Fruit fly (Drosophila melanogaster) whole organism, embryonic: Measurements from ENCODE around the gene Bmcp.

Experiments
- Atf6 ChIP-seq: fragments of 200-800 bp; sonication (Bioruptor generic); IDR thresholded peaks from 2 replicates; pipeline ENCODE4 v1.3.6; 2022; ENCODE audit warnings: missing biosample characterization, missing genetic modification characterization
- B-H2 ChIP-seq: fragments of 200-800 bp; sonication (Bioruptor generic); optimal IDR thresholded peaks from 2 replicates; lab custom pipeline; 2018; ENCODE audit warnings: missing biosample characterization, mild to moderate bottlenecking, missing genetic modification characterization
- CG10267 ChIP-seq: fragments of 200-800 bp; sonication (Bioruptor generic); optimal IDR thresholded peaks from 2 replicates; lab custom pipeline; 2018; ENCODE audit warnings: missing biosample characterization, mild to moderate bottlenecking, missing genetic modification characterization, moderate library complexity
- CG10274 ChIP-seq: fragments of 200-800 bp; sonication (Bioruptor generic); optimal IDR thresholded peaks from 3 replicates; lab custom pipeline; 2017; ENCODE audit warnings: missing biosample characterization, mild to moderate bottlenecking, missing genetic modification characterization
- CG10654 ChIP-seq: fragments of 200-800 bp; sonication (Bioruptor generic); optimal IDR thresholded peaks from 2 replicates; lab custom pipeline; 2016; ENCODE audit warnings: missing biosample characterization, missing genetic modification characterization
- CG10959 ChIP-seq: fragments of 200-800 bp; sonication (Bioruptor generic); IDR thresholded peaks from 2 replicates; pipeline ENCODE4 v1.3.6; 2022; ENCODE audit warnings: missing biosample characterization, missing genetic modification characterization
- CG12299 ChIP-seq: fragments of 200-800 bp; sonication (Bioruptor generic); optimal IDR thresholded peaks from 2 replicates; lab custom pipeline; 2018; ENCODE audit warnings: missing biosample characterization, mild to moderate bottlenecking, missing genetic modification characterization
- CG1233 ChIP-seq: fragments of 200-800 bp; sonication (Bioruptor generic); optimal IDR thresholded peaks from 4 replicates; lab custom pipeline; 2018; ENCODE audit warnings: missing biosample characterization, mild to moderate bottlenecking, missing genetic modification characterization
- CG12659 ChIP-seq: fragments of 200-800 bp; sonication (Bioruptor generic); optimal IDR thresholded peaks from 3 replicates; lab custom pipeline; 2017; ENCODE audit warnings: mild to moderate bottlenecking, missing biosample characterization, missing genetic modification reagents, missing genetic modification characterization
- CG13424 ChIP-seq: fragments of 200-800 bp; sonication (Bioruptor generic); optimal IDR thresholded peaks from 2 replicates; lab custom pipeline; 2019; ENCODE audit warnings: missing biosample characterization, mild to moderate bottlenecking, missing genetic modification characterization, moderate library complexity
- CG13894 ChIP-seq: fragments of 200-800 bp; sonication (Bioruptor generic); optimal IDR thresholded peaks from 3 replicates; lab custom pipeline; 2018; ENCODE audit warnings: missing biosample characterization, mild to moderate bottlenecking, missing genetic modification characterization, moderate library complexity
- CG14710 ChIP-seq: fragments of 200-800 bp; sonication (Bioruptor generic); optimal IDR thresholded peaks from 3 replicates; lab custom pipeline; 2019; ENCODE audit warnings: missing biosample characterization, mild to moderate bottlenecking, missing genetic modification characterization, moderate library complexity
- CG17186 ChIP-seq: fragments of 200-800 bp; sonication (Bioruptor generic); optimal IDR thresholded peaks from 3 replicates; lab custom pipeline; 2017; ENCODE audit warnings: missing biosample characterization, missing genetic modification reagents, missing genetic modification characterization
- CG17829 ChIP-seq: fragments of 200-800 bp; optimal IDR thresholded peaks from 2 replicates; lab custom pipeline; 2019; ENCODE audit warnings: missing biosample characterization, mild to moderate bottlenecking, missing genetic modification characterization, moderate library complexity
- CG2712 ChIP-seq: fragments of 200-800 bp; optimal IDR thresholded peaks from 3 replicates; lab custom pipeline; 2019; ENCODE audit warnings: missing biosample characterization, mild to moderate bottlenecking, missing genetic modification characterization, moderate library complexity
- CG30020 ChIP-seq: fragments of 200-800 bp; optimal IDR thresholded peaks from 2 replicates; lab custom pipeline; 2019; ENCODE audit warnings: missing biosample characterization, mild to moderate bottlenecking, missing genetic modification characterization, moderate library complexity
- CG3281 ChIP-seq: fragments of 200-800 bp; sonication (Bioruptor generic); optimal IDR thresholded peaks from 3 replicates; lab custom pipeline; 2017; ENCODE audit warnings: missing biosample characterization, mild to moderate bottlenecking, missing genetic modification characterization
- CG4617 ChIP-seq: fragments of 200-800 bp; sonication (Bioruptor generic); optimal IDR thresholded peaks from 3 replicates; lab custom pipeline; 2016; ENCODE audit warnings: missing biosample characterization, missing genetic modification characterization, borderline replicate concordance
- CG5245 ChIP-seq: fragments of 200-800 bp; sonication (Bioruptor generic); optimal IDR thresholded peaks from 3 replicates; lab custom pipeline; 2016; ENCODE audit warnings: missing biosample characterization, missing genetic modification characterization
- CG6791 ChIP-seq: fragments of 200-800 bp; sonication (Bioruptor generic); IDR thresholded peaks from 3 replicates; pipeline ENCODE4 v1.3.6; 2022; ENCODE audit warnings: missing biosample characterization, missing genetic modification characterization; ENCODE audit not compliant: partially characterized antibody
- CG7928 ChIP-seq: fragments of 200-800 bp; sonication (Bioruptor generic); optimal IDR thresholded peaks from 2 replicates; lab custom pipeline; 2017; ENCODE audit warnings: missing biosample characterization, mild to moderate bottlenecking, missing genetic modification characterization
- Dek ChIP-seq: fragments of 200-800 bp; sonication (Bioruptor generic); optimal IDR thresholded peaks from 3 replicates; lab custom pipeline; 2019; ENCODE audit warnings: missing biosample characterization, mild to moderate bottlenecking, missing genetic modification characterization, moderate library complexity
- Doc2 ChIP-seq: fragments of 200-800 bp; sonication (Bioruptor generic); IDR thresholded peaks from 2 replicates; pipeline ENCODE4 v1.3.6; 2022; ENCODE audit warnings: missing biosample characterization, missing genetic modification characterization
- Dref ChIP-seq: fragments of 200-800 bp; sonication (Bioruptor generic); IDR thresholded peaks from 2 replicates; pipeline ENCODE4 v1.3.6; 2022; ENCODE audit warnings: missing biosample characterization, missing genetic modification characterization
- Elba2 ChIP-seq: fragments of 200-800 bp; sonication (Bioruptor generic); optimal IDR thresholded peaks from 3 replicates; lab custom pipeline; 2016; ENCODE audit warnings: missing biosample characterization, missing genetic modification characterization
- Ets65A ChIP-seq: fragments of 200-800 bp; sonication (Bioruptor generic); peaks from one replicate; lab custom pipeline; 2016; ENCODE audit warnings: missing biosample characterization, missing genetic modification characterization
- Fer1 ChIP-seq: fragments of 200-800 bp; sonication (Bioruptor generic); optimal IDR thresholded peaks from 2 replicates; lab custom pipeline; 2017; ENCODE audit warnings: missing biosample characterization, mild to moderate bottlenecking, missing genetic modification characterization
- MBD-R2 ChIP-seq: fragments of 200-800 bp; sonication (Bioruptor generic); IDR thresholded peaks from 2 replicates; pipeline ENCODE4 v1.3.6; 2022; ENCODE audit warnings: missing biosample characterization, missing genetic modification characterization
- MESR4 ChIP-seq: fragments of 200-800 bp; sonication (Bioruptor generic); optimal IDR thresholded peaks from 2 replicates; lab custom pipeline; 2018; ENCODE audit warnings: missing biosample characterization, mild to moderate bottlenecking, missing genetic modification characterization, moderate library complexity
- Mes4 ChIP-seq: fragments of 200-800 bp; sonication (Bioruptor generic); optimal IDR thresholded peaks from 2 replicates; lab custom pipeline; 2016; ENCODE audit warnings: missing biosample characterization, missing genetic modification characterization
- Sin3A ChIP-seq: fragments of >200 bp; optimal IDR thresholded peaks from 2 replicates; lab custom pipeline; 2018
- Spps ChIP-seq: fragments of 200-800 bp; sonication (Bioruptor generic); optimal IDR thresholded peaks from 2 replicates; lab custom pipeline; 2018; ENCODE audit warnings: missing biosample characterization, mild to moderate bottlenecking, missing genetic modification characterization
- Taf1 ChIP-seq: fragments of 200-800 bp; sonication (Bioruptor generic); IDR thresholded peaks from 2 replicates; pipeline ENCODE4 v1.3.6; 2022; ENCODE audit warnings: missing biosample characterization, missing genetic modification characterization
- chif ChIP-seq, 2 experiments: fragments of 200-800 bp; sonication (Bioruptor generic); optimal IDR thresholded peaks; 3 replicates each; lab custom pipeline; 2016; ENCODE audit warnings: missing biosample characterization in 2 of 2, missing genetic modification characterization in 2 of 2
- chinmo ChIP-seq: fragments of 200-800 bp; sonication (Bioruptor generic); IDR thresholded peaks from 4 replicates; pipeline ENCODE4 v1.3.6; 2022; ENCODE audit warnings: missing biosample characterization, missing genetic modification characterization; ENCODE audit not compliant: partially characterized antibody
- dpn ChIP-seq, 2 experiments: fragments of 200-800 bp; sonication (Bioruptor generic); optimal IDR thresholded peaks; 3 replicates each; lab custom pipeline; 2016; ENCODE audit warnings: missing biosample characterization in 2 of 2, missing genetic modification characterization in 2 of 2
- fd64A ChIP-seq: fragments of 200-800 bp; sonication (Bioruptor generic); optimal IDR thresholded peaks from 3 replicates; lab custom pipeline; 2018; ENCODE audit warnings: missing biosample characterization, mild to moderate bottlenecking, missing genetic modification characterization
- grau ChIP-seq: fragments of 200-800 bp; optimal IDR thresholded peaks from 3 replicates; lab custom pipeline; 2019; ENCODE audit warnings: missing biosample characterization, mild to moderate bottlenecking, missing genetic modification characterization, moderate library complexity
- hbn ChIP-seq: fragments of 200-800 bp; sonication (Bioruptor generic); IDR thresholded peaks from 2 replicates; pipeline ENCODE4 v1.3.6; 2022; ENCODE audit warnings: missing biosample characterization, missing genetic modification characterization; ENCODE audit not compliant: partially characterized antibody
- knrl ChIP-seq: fragments of 200-800 bp; sonication (Bioruptor generic); IDR thresholded peaks from 3 replicates; pipeline ENCODE4 v1.3.6; 2022; ENCODE audit warnings: missing biosample characterization, missing genetic modification characterization; ENCODE audit not compliant: partially characterized antibody
- lola ChIP-seq, 3 experiments: fragments of >200 bp in 2 of 3; fragments of 200-800 bp in 1 of 3; sonication (Bioruptor generic) in 1 of 3; optimal IDR thresholded peaks; 2 replicates each; lab custom pipeline; 2017 to 2019; ENCODE audit warnings: missing biosample characterization in 3 of 3, missing genetic modification characterization in 3 of 3, mild to moderate bottlenecking in 1 of 3, moderate library complexity in 1 of 3
- nmo ChIP-seq: fragments of 200-800 bp; sonication (Bioruptor generic); optimal IDR thresholded peaks from 2 replicates; lab custom pipeline; 2018; ENCODE audit warnings: missing biosample characterization, mild to moderate bottlenecking, missing genetic modification characterization, moderate library complexity
- otp ChIP-seq: fragments of 200-800 bp; sonication (Bioruptor generic); IDR thresholded peaks from 3 replicates; pipeline ENCODE4, ENCODE4 v1.3.6; 2022; ENCODE audit warnings: missing biosample characterization, missing genetic modification characterization
- pfk ChIP-seq: fragments of 200-800 bp; sonication (Bioruptor generic); optimal IDR thresholded peaks from 2 replicates; lab custom pipeline; 2018; ENCODE audit warnings: missing biosample characterization, mild to moderate bottlenecking, missing genetic modification characterization, moderate library complexity
- ro ChIP-seq: fragments of 200-800 bp; sonication (Bioruptor generic); IDR thresholded peaks from 2 replicates; pipeline ENCODE4 v1.3.6; 2022; ENCODE audit warnings: missing biosample characterization, missing genetic modification characterization
- sens-2 ChIP-seq: fragments of 200-800 bp; sonication (Bioruptor generic); IDR thresholded peaks from 2 replicates; pipeline ENCODE4 v1.3.6; 2022; ENCODE audit warnings: missing biosample characterization, missing genetic modification characterization
- slbo ChIP-seq: fragments of 200-800 bp; sonication (Bioruptor generic); IDR thresholded peaks from 2 replicates; pipeline ENCODE4 v1.3.6; 2022; ENCODE audit warnings: missing biosample characterization, missing genetic modification characterization
- sob ChIP-seq: fragments of 200-800 bp; sonication (Bioruptor generic); IDR thresholded peaks from 2 replicates; pipeline ENCODE4 v1.3.6; 2022; ENCODE audit warnings: missing biosample characterization, missing genetic modification characterization
- stwl ChIP-seq: fragments of 200-800 bp; sonication (Bioruptor generic); optimal IDR thresholded peaks from 3 replicates; lab custom pipeline; 2018; ENCODE audit warnings: missing biosample characterization, mild to moderate bottlenecking, missing genetic modification characterization, moderate library complexity
- unpg ChIP-seq: fragments of 200-800 bp; sonication (Bioruptor generic); optimal IDR thresholded peaks from 3 replicates; lab custom pipeline; 2018; ENCODE audit warnings: missing biosample characterization, mild to moderate bottlenecking, missing genetic modification characterization, moderate library complexity

The Bmcp gene

DNA sequence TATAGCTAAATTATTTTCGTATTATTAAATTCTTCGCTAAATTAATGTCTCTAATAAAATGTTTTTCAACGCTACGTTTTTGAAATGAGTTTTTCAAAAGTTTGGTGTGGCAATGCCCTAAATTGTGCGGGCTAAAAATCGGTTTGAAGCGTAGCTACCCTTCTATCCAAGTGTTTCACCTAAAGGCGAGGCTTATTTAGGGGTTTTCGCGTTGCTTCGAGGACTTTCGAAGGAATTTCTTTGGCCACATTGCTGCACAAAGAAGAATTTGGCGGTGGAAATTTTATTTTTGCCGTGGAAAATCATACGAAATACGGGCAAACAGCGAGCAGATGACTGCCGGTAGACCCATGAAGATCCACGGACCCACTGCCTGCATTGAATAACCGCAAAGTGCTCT lies 38.9 kb upstream of the Bmcp start, which contains the start of gene TfIIEalpha (continued):
- TF ChIP-seq CG12659 (peak; percentile 60), Fer1 (GFP tag; lab: Kevin White, UChicago) (peak; percentile 11), pfk (GFP tag; lab: Kevin White, UChicago) (no peak), slbo (GFP tag; lab: Robert Waterston, UW) (0 out of 2 replicates have a peak, but pooled peaks have one; percentile 8), chif (GFP tag; optimal IDR thresholded peaks at IDR 0.05; lab: Kevin White, UChicago) (no peak), Mes4 (GFP tag; lab: Kevin White, UChicago) (no peak), chinmo (GFP tag; lab: Robert Waterston, UW) (no peak), stwl (tag; lab: Kevin White, UChicago) (peak; percentile 68), knrl (GFP tag; lab: Robert Waterston, UW) (peak; percentile 34; the same call in 1 of the 3 replicates), nmo (GFP tag; lab: Kevin White, UChicago) (peak; percentile 57), CG12299 (tag; lab: Kevin White, UChicago) (no peak), dpn (GFP tag; optimal IDR thresholded peaks at IDR 0.05; lab: Kevin White, UChicago) (peak; percentile 15 to 22), fd64A (no peak), ro (GFP tag; lab: Robert Waterston, UW) (no peak), CG14710 (peak; percentile 38), sob (GFP tag; lab: Robert Waterston, UW) (peak; percentile 44; the same call in 1 of the 2 replicates), CG6791 (GFP tag; lab: Robert Waterston, UW) (peak; percentile 56), otp (GFP tag; lab: Robert Waterston, UW) (no peak), B-H2 (GFP tag; lab: Kevin White, UChicago) (peak; percentile 9), CG10274 (GFP tag; lab: Kevin White, UChicago) (no peak), CG10654 (GFP tag; lab: Kevin White, UChicago) (no peak), lola (GFP tag; optimal IDR thresholded peaks at IDR 0.05; lab: Kevin White, UChicago) (peak in 1 of 3 experiments; percentile 2), CG10267 (tag; lab: Kevin White, UChicago) (peak; percentile 56), sens-2 (no peak), CG13424 (tag; lab: Kevin White, UChicago) (peak; percentile 2), CG7928 (GFP tag; lab: Kevin White, UChicago) (peak; percentile 15), CG13894 (peak; percentile 14), Doc2 (no peak), Ets65A (GFP tag; lab: Kevin White, UChicago) (peak; percentile 76), CG2712 (tag; lab: Kevin White, UChicago) (peak; percentile 7), Sin3A (lab: Kevin White, UChicago) (peak; percentile 55), Atf6 (GFP tag; lab: Robert Waterston, UW) (no peak), hbn (GFP tag; lab: Robert Waterston, UW) (0 out of 2 replicates have a peak, but pooled peaks have one; percentile 31), CG17186 (GFP tag; lab: Kevin White, UChicago) (peak; percentile 43), MBD-R2 (peak; percentile 89), Dek (tag; lab: Kevin White, UChicago) (peak; percentile 45), Spps (tag; lab: Kevin White, UChicago) (no peak), MESR4 (GFP tag; lab: Kevin White, UChicago) (peak; percentile 76), grau (tag; lab: Kevin White, UChicago) (peak; percentile 25), CG5245 (no peak), CG17829 (tag; lab: Kevin White, UChicago) (peak; percentile 41), CG30020 (tag; lab: Kevin White, UChicago) (peak; percentile 25), CG3281 (GFP tag; lab: Kevin White, UChicago) (no peak), Elba2 (GFP tag; lab: Kevin White, UChicago) (peak; percentile 26), CG10959 (GFP tag; lab: Robert Waterston, UW) (no peak), unpg (GFP tag; lab: Kevin White, UChicago) (no peak), Taf1 (GFP tag; lab: Robert Waterston, UW) (no peak), Dref (GFP tag; lab: Robert Waterston, UW) (peak; percentile 69), CG4617 (GFP tag; lab: Kevin White, UChicago) (peak; percentile 91), CG1233 (GFP tag; lab: Kevin White, UChicago) (no peak)
